Worm (Caenorhabditis elegans) whole organism, L4 larva: ENCODE measurements around the gene abu-14.
A peak's percentile ranks its signal among the peaks of the same experiment; 100 is the strongest.

Source experiments
- D1046.2 ChIP-seq: fragments of 200-800 bp; sonication (Bioruptor generic); IDR thresholded peaks from 2 replicates; pipeline ENCODE4 v1.3.6; 2022; ENCODE audit warnings: missing genetic modification characterization, missing compliant biosample characterization
- F10B5.3 ChIP-seq: sonication (generic microtip); optimal IDR thresholded peaks from 2 replicates; lab custom pipeline; 2016; ENCODE audit warnings: mild to moderate bottlenecking, missing genetic modification characterization, missing compliant biosample characterization
- aha-1 ChIP-seq: fragments of 150-350 bp; peaks from one replicate; lab custom pipeline; 2014; ENCODE audit warnings: missing biosample characterization, missing genetic modification characterization
- ceh-82 ChIP-seq: sonication (generic microtip); optimal IDR thresholded peaks from 2 replicates; lab custom pipeline; 2017; ENCODE audit warnings: missing biosample characterization, missing genetic modification characterization
- daf-16 ChIP-seq, 3 experiments: sonication (generic microtip); optimal IDR thresholded peaks; 2 replicates each; lab custom pipeline; 2016 to 2017; ENCODE audit warnings: missing genetic modification characterization in 3 of 3, missing genetic modification reagents in 3 of 3, mild to moderate bottlenecking in 2 of 3, missing compliant biosample characterization in 2 of 3, missing biosample characterization in 1 of 3, moderate library complexity in 1 of 3
- dmd-6 ChIP-seq: fragments of 200-800 bp; sonication (Bioruptor generic); IDR thresholded peaks from 2 replicates; pipeline ENCODE4 v1.3.6; 2022; ENCODE audit warnings: missing genetic modification reagents, missing genetic modification characterization, missing compliant biosample characterization
- dpl-1 ChIP-seq: fragments of 150-350 bp; optimal IDR thresholded peaks from 2 replicates; lab custom pipeline; 2014; ENCODE audit warnings: missing biosample characterization, missing genetic modification reagents, missing genetic modification characterization
- dve-1 ChIP-seq: sonication (generic microtip); optimal IDR thresholded peaks from 2 replicates; lab custom pipeline; 2017; ENCODE audit warnings: antibody characterized with exemption, mild to moderate bottlenecking, missing genetic modification characterization, missing compliant biosample characterization; ENCODE audit not compliant: insufficient read depth
- egl-27 ChIP-seq: sonication (generic microtip); optimal IDR thresholded peaks from 3 replicates; lab custom pipeline; 2017; ENCODE audit warnings: missing biosample characterization, missing genetic modification reagents, missing genetic modification characterization
- fkh-10 ChIP-seq: fragments of 150-350 bp; optimal IDR thresholded peaks from 2 replicates; lab custom pipeline; 2014; ENCODE audit warnings: missing biosample characterization, missing genetic modification reagents, missing genetic modification characterization
- hif-1 ChIP-seq, 2 experiments: sonication (generic microtip); optimal IDR thresholded peaks; 2 replicates each; lab custom pipeline; 2016 to 2017; ENCODE audit warnings: missing compliant biosample characterization in 2 of 2, missing genetic modification characterization in 2 of 2, missing genetic modification reagents in 2 of 2, missing genotype in 2 of 2, mild to moderate bottlenecking in 1 of 2
- hlh-11 ChIP-seq: fragments of 200-800 bp; sonication (Bioruptor generic); optimal IDR thresholded peaks from 2 replicates; lab custom pipeline; 2018; ENCODE audit warnings: mild to moderate bottlenecking, missing genetic modification characterization, missing compliant biosample characterization
- hlh-30 ChIP-seq: sonication (generic microtip); optimal IDR thresholded peaks from 2 replicates; lab custom pipeline; 2017; ENCODE audit warnings: antibody characterized with exemption, mild to moderate bottlenecking, missing genetic modification characterization, missing compliant biosample characterization; ENCODE audit not compliant: insufficient read depth
- lim-7 ChIP-seq: fragments of 200-800 bp; sonication (Bioruptor generic); IDR thresholded peaks from 2 replicates; pipeline ENCODE4 v1.3.6; 2022; ENCODE audit warnings: missing genetic modification characterization, missing compliant biosample characterization
- lin-13 ChIP-seq: fragments of 150-350 bp; optimal IDR thresholded peaks from 2 replicates; lab custom pipeline; 2014; ENCODE audit warnings: missing biosample characterization, missing genetic modification reagents, missing genetic modification characterization
- madf-5 ChIP-seq, 2 experiments: fragments of 200-800 bp; sonication (Bioruptor generic); IDR thresholded peaks; 2 replicates each; pipeline ENCODE4 v1.3.6; 2022; ENCODE audit warnings: missing compliant biosample characterization in 2 of 2, missing genetic modification characterization in 2 of 2
- mdl-1 ChIP-seq, 2 experiments: fragments of 150-350 bp in 1 of 2; sonication (generic microtip) in 1 of 2; optimal IDR thresholded peaks; 2 replicates each; lab custom pipeline; 2014 to 2017; ENCODE audit warnings: missing biosample characterization in 2 of 2, missing genetic modification characterization in 2 of 2
- mdt-29 ChIP-seq: fragments of 200-800 bp; sonication (Bioruptor generic); IDR thresholded peaks from 2 replicates; pipeline ENCODE4 v1.3.6; 2022; ENCODE audit warnings: missing genetic modification reagents, missing genetic modification characterization, missing compliant biosample characterization
- mep-1 ChIP-seq: fragments of 150-350 bp; sonication (generic microtip); optimal IDR thresholded peaks from 3 replicates; lab custom pipeline; 2014; ENCODE audit warnings: missing biosample characterization, missing genetic modification characterization
- mxl-3 ChIP-seq: fragments of 200-800 bp; sonication (Bioruptor generic); optimal IDR thresholded peaks from 2 replicates; lab custom pipeline; 2018; ENCODE audit warnings: mild to moderate bottlenecking, missing genetic modification characterization, missing compliant biosample characterization
- nhr-102 ChIP-seq: sonication (generic microtip); optimal IDR thresholded peaks from 2 replicates; lab custom pipeline; 2016; ENCODE audit warnings: mild to moderate bottlenecking, missing genetic modification characterization, moderate library complexity, missing compliant biosample characterization
- nhr-25 ChIP-seq: sonication (generic microtip); optimal IDR thresholded peaks from 2 replicates; lab custom pipeline; 2017; ENCODE audit warnings: missing genetic modification characterization, mild to moderate bottlenecking, missing compliant biosample characterization, antibody characterized with exemption, moderate library complexity, borderline replicate concordance; ENCODE audit not compliant: insufficient read depth
- nhr-28 ChIP-seq: fragments of 150-350 bp; optimal IDR thresholded peaks from 2 replicates; lab custom pipeline; 2014; ENCODE audit warnings: missing biosample characterization, missing genetic modification characterization
- nhr-42 ChIP-seq: fragments of 200-800 bp; sonication (Bioruptor generic); IDR thresholded peaks from 2 replicates; pipeline ENCODE4 v1.3.6; 2022; ENCODE audit warnings: missing genetic modification characterization, missing compliant biosample characterization
- nhr-48 ChIP-seq: sonication (generic microtip); optimal IDR thresholded peaks from 2 replicates; lab custom pipeline; 2016; ENCODE audit warnings: mild to moderate bottlenecking, missing genetic modification characterization, missing compliant biosample characterization
- nhr-6 ChIP-seq: fragments of 150-350 bp; optimal IDR thresholded peaks from 2 replicates; lab custom pipeline; 2014; ENCODE audit warnings: missing biosample characterization, missing genetic modification characterization
- nhr-76 ChIP-seq: fragments of 150-350 bp; optimal IDR thresholded peaks from 2 replicates; lab custom pipeline; 2014; ENCODE audit warnings: missing biosample characterization, missing genetic modification characterization
- nhr-77 ChIP-seq: fragments of 150-350 bp; optimal IDR thresholded peaks from 2 replicates; lab custom pipeline; 2014; ENCODE audit warnings: missing biosample characterization, missing genetic modification characterization
- pqm-1 ChIP-seq: sonication (generic microtip); optimal IDR thresholded peaks from 2 replicates; lab custom pipeline; 2017; ENCODE audit warnings: missing biosample characterization, missing genetic modification characterization
- rbr-2 ChIP-seq: sonication (generic microtip); optimal IDR thresholded peaks from 2 replicates; lab custom pipeline; 2016; ENCODE audit warnings: missing genotype, missing genetic modification characterization, missing compliant biosample characterization
- set-16 ChIP-seq: fragments of 200-800 bp; sonication (Bioruptor generic); IDR thresholded peaks from 2 replicates; pipeline ENCODE4 v1.3.6; 2022; ENCODE audit warnings: missing genetic modification reagents, missing genetic modification characterization, missing compliant biosample characterization
- skn-1 ChIP-seq: fragments of 150-350 bp; optimal IDR thresholded peaks from 2 replicates; lab custom pipeline; 2014; ENCODE audit warnings: missing biosample characterization, missing genetic modification characterization
- spr-3 ChIP-seq: fragments of 200-800 bp; sonication (Bioruptor generic); optimal IDR thresholded peaks from 2 replicates; lab custom pipeline; 2018; ENCODE audit warnings: mild to moderate bottlenecking, missing genetic modification characterization, missing compliant biosample characterization
- tra-1 ChIP-seq: fragments of 200-800 bp; sonication (Bioruptor generic); IDR thresholded peaks from 2 replicates; pipeline ENCODE4 v1.3.6; 2022; ENCODE audit warnings: missing genetic modification reagents, missing genetic modification characterization, missing compliant biosample characterization
- unc-130 ChIP-seq: sonication (generic microtip); optimal IDR thresholded peaks from 2 replicates; lab custom pipeline; 2016; ENCODE audit warnings: missing genetic modification reagents, missing genetic modification characterization, missing compliant biosample characterization
- unc-62 ChIP-seq, 3 experiments: fragments of 150-350 bp in 1 of 3; sonication (generic microtip); optimal IDR thresholded peaks in 2 of 3; peaks in 1 of 3; 1 replicate in 1 of 3; 2 replicates in 2 of 3; lab custom pipeline; 2014 to 2017; ENCODE audit warnings: missing biosample characterization in 3 of 3, missing genetic modification characterization in 3 of 3, missing genetic modification reagents in 3 of 3, missing genotype in 1 of 3
- vab-7 ChIP-seq: fragments of 200-800 bp; sonication (Bioruptor generic); IDR thresholded peaks from 2 replicates; pipeline ENCODE4 v1.3.6; 2022; ENCODE audit warnings: missing genetic modification reagents, missing genetic modification characterization, missing compliant biosample characterization

abu-14 gene

ce11 chrII:9211684-9212083 lies 15.3 kb downstream of the abu-14 start (continued):
- TF ChIP-seq set-16 (no peak), nhr-6 (tag; lab: Kevin White, UChicago) (no peak), nhr-76 (tag; lab: Kevin White, UChicago) (no peak), mdt-29 (GFP tag; lab: Robert Waterston, UW) (peak; percentile 43; the same call in 1 of the 2 replicates), D1046.2 (0 out of 2 replicates have a peak, but pooled peaks have one; percentile 7), mxl-3 (no peak), nhr-48 (peak; percentile 28), dmd-6 (GFP tag; lab: Robert Waterston, UW) (peak; percentile 73), nhr-25 (tag; lab: Kevin White, UChicago) (no peak), unc-62 (GFP tag; optimal IDR thresholded peaks at IDR 0.05 in 1 of 2; lab: Kevin White, UChicago) (peak in 1 of 2 experiments; percentile 48), unc-62 (tag; optimal IDR thresholded peaks at IDR 0.05; lab: Kevin White, UChicago) (no peak), rbr-2 (tag; lab: Kevin White, UChicago) (peak; percentile 23), lim-7 (peak; percentile 75), unc-130 (peak; percentile 8), dpl-1 (GFP tag; lab: Kevin White, UChicago) (peak; percentile 15), nhr-77 (tag; lab: Kevin White, UChicago) (no peak), aha-1 (tag; lab: Kevin White, UChicago) (peak; percentile 58), tra-1 (GFP tag; lab: Robert Waterston, UW) (peak; percentile 59; the same call in 1 of the 2 replicates), madf-5 (GFP tag; IDR thresholded peaks at IDR 0.05; lab: Robert Waterston, UW) (0 out of 4 replicates have a peak, but pooled peaks of 1 of the 2 experiments have one; percentile 37), egl-27 (tag; lab: Kevin White, UChicago) (no peak), nhr-42 (0 out of 2 replicates have a peak, but pooled peaks have one; percentile 64), vab-7 (GFP tag; lab: Robert Waterston, UW) (peak; percentile 65; the same call in 1 of the 2 replicates), hif-1 (tag; optimal IDR thresholded peaks at IDR 0.05; lab: Kevin White, UChicago) (peak in 1 of 2 experiments; percentile 58), spr-3 (GFP tag; lab: Kevin White, UChicago) (no peak), mdl-1 (tag; optimal IDR thresholded peaks at IDR 0.05; lab: Kevin White, UChicago) (no peak), nhr-102 (tag; lab: Kevin White, UChicago) (peak; percentile 59), skn-1 (tag; lab: Kevin White, UChicago) (no peak), ceh-82 (tag; lab: Kevin White, UChicago) (no peak)
- TF ChIP-seq, all 104 proteins: peak for 34

ce11 chrII:9210076-9210475 lies 16.9 kb downstream of the abu-14 start, which contains the start of gene ZK1067.4:
TSS of gene ZK1067.4 (plus strand) at chrII:9210376.
- peak in 1 of 2 experiments; percentile 50 for TF ChIP-seq unc-62 (GFP tag; optimal IDR thresholded peaks at IDR 0.05 in 1 of 2; lab: Kevin White, UChicago)
- TF ChIP-seq unc-62 (tag; optimal IDR thresholded peaks at IDR 0.05; lab: Kevin White, UChicago): no peak
- TF ChIP-seq nhr-48: no peak

- TF ChIP-seq F10B5.3 (tag; lab: Kevin White, UChicago): no peak
- TF ChIP-seq dve-1 (tag; lab: Kevin White, UChicago): no peak
- TF ChIP-seq spr-3 (GFP tag; lab: Kevin White, UChicago): no peak
- no peak for TF ChIP-seq fkh-10 (GFP tag; lab: Kevin White, UChicago)
- TF ChIP-seq, all 104 proteins: peak for 0
These were observed 29.8 kb downstream of the abu-14 start, which contains the start of gene let-23 for ce11 chrII:9197212-9197611. TSS of gene let-23 (plus strand) at chrII:9197512.

- TF ChIP-seq pqm-1 (peak; percentile 86), dmd-6 (GFP tag; lab: Robert Waterston, UW) (peak; percentile 58; the same call in 1 of the 2 replicates), unc-62 (GFP tag; optimal IDR thresholded peaks at IDR 0.05 in 1 of 2; lab: Kevin White, UChicago) (no peak), unc-62 (tag; optimal IDR thresholded peaks at IDR 0.05; lab: Kevin White, UChicago) (no peak), hlh-11 (tag; lab: Kevin White, UChicago) (peak; percentile 67), rbr-2 (tag; lab: Kevin White, UChicago) (no peak), mep-1 (tag; lab: Kevin White, UChicago) (peak; percentile 2), daf-16 (GFP tag; optimal IDR thresholded peaks at IDR 0.05; lab: Kevin White, UChicago) (no peak), daf-16 (tag; optimal IDR thresholded peaks at IDR 0.05; lab: Kevin White, UChicago) (peak; percentile 79), lin-13 (GFP tag; lab: Kevin White, UChicago) (no peak), egl-27 (tag; lab: Kevin White, UChicago) (no peak), hlh-30 (tag; lab: Kevin White, UChicago) (peak; percentile 53), dve-1 (tag; lab: Kevin White, UChicago) (peak; percentile 46), nhr-28 (tag; lab: Kevin White, UChicago) (peak; percentile 43)
These were observed 30.7 kb downstream of the abu-14 start for ce11 chrII:9196325-9196724.
